Worm (Caenorhabditis elegans) whole organism, L3 larva: ENCODE measurements around the gene col-181.

Experiments
- R02D3.7 ChIP-seq: fragments of 150-350 bp; optimal IDR thresholded peaks from 2 replicates; lab custom pipeline; 2014; ENCODE audit warnings: missing biosample characterization, missing genetic modification characterization
- ZK546.5 ChIP-seq: sonication (generic microtip); optimal IDR thresholded peaks from 2 replicates; lab custom pipeline; 2017; ENCODE audit warnings: missing biosample characterization, missing genetic modification characterization
- aly-2 ChIP-seq: fragments of 150-350 bp; optimal IDR thresholded peaks from 2 replicates; lab custom pipeline; 2014; ENCODE audit warnings: missing biosample characterization, missing genetic modification characterization
- ama-1 ChIP-seq: fragments of 150-350 bp; optimal IDR thresholded peaks from 2 replicates; lab custom pipeline; 2018
- ceh-16 ChIP-seq: sonication (generic microtip); optimal IDR thresholded peaks from 2 replicates; lab custom pipeline; 2017; ENCODE audit warnings: missing biosample characterization, missing genetic modification characterization
- ceh-9 ChIP-seq: sonication (generic microtip); optimal IDR thresholded peaks from 2 replicates; lab custom pipeline; 2018; ENCODE audit warnings: missing biosample characterization, missing genetic modification characterization
- daf-12 ChIP-seq: fragments of 150-350 bp; optimal IDR thresholded peaks from 2 replicates; lab custom pipeline; 2014; ENCODE audit warnings: missing biosample characterization, missing genetic modification reagents, missing genetic modification characterization
- egl-27 ChIP-seq: sonication (generic microtip); optimal IDR thresholded peaks from 4 replicates; lab custom pipeline; 2017; ENCODE audit warnings: missing biosample characterization, missing genetic modification reagents, missing genetic modification characterization
- egl-5 ChIP-seq: fragments of 150-350 bp; optimal IDR thresholded peaks from 2 replicates; lab custom pipeline; 2017; ENCODE audit warnings: missing biosample characterization, missing genetic modification reagents, missing genetic modification characterization, inconsistent platforms
- elt-1 ChIP-seq: fragments of 150-350 bp; optimal IDR thresholded peaks from 2 replicates; lab custom pipeline; 2014; ENCODE audit warnings: missing biosample characterization, missing genetic modification characterization
- elt-2 ChIP-seq: sonication (generic microtip); optimal IDR thresholded peaks from 2 replicates; lab custom pipeline; 2016; ENCODE audit warnings: missing genetic modification reagents, mild to moderate bottlenecking, missing genetic modification characterization, missing compliant biosample characterization
- eor-1 ChIP-seq, 2 experiments: fragments of 150-350 bp; optimal IDR thresholded peaks; 2 replicates each; lab custom pipeline; 2014 to 2018; ENCODE audit warnings: missing biosample characterization in 2 of 2, missing genetic modification characterization in 2 of 2
- fkh-10 ChIP-seq: sonication (generic microtip); optimal IDR thresholded peaks from 2 replicates; lab custom pipeline; 2017; ENCODE audit warnings: missing biosample characterization, missing genetic modification reagents, missing genetic modification characterization
- hmg-11 ChIP-seq: sonication (generic microtip); optimal IDR thresholded peaks from 2 replicates; lab custom pipeline; 2016; ENCODE audit warnings: missing genetic modification characterization, missing compliant biosample characterization
- lin-15B ChIP-seq: fragments of 150-350 bp; optimal IDR thresholded peaks from 2 replicates; lab custom pipeline; 2014; ENCODE audit warnings: missing biosample characterization, missing genetic modification characterization
- lin-39 ChIP-seq: fragments of 150-350 bp; optimal IDR thresholded peaks from 2 replicates; lab custom pipeline; 2018; ENCODE audit warnings: missing biosample characterization, missing genetic modification reagents, missing genetic modification characterization
- lsy-12 ChIP-seq: sonication (generic microtip); optimal IDR thresholded peaks from 2 replicates; lab custom pipeline; 2016; ENCODE audit warnings: mild to moderate bottlenecking, missing genetic modification characterization, missing compliant biosample characterization
- mdl-1 ChIP-seq: fragments of 150-350 bp; optimal IDR thresholded peaks from 2 replicates; lab custom pipeline; 2014; ENCODE audit warnings: missing biosample characterization, missing genetic modification characterization
- mml-1 ChIP-seq: fragments of 150-350 bp; sonication (generic microtip); optimal IDR thresholded peaks from 3 replicates; lab custom pipeline; 2014; ENCODE audit warnings: missing biosample characterization, missing genetic modification characterization
- nfya-1 ChIP-seq: sonication (generic microtip); optimal IDR thresholded peaks from 2 replicates; lab custom pipeline; 2017; ENCODE audit warnings: missing genetic modification characterization, mild to moderate bottlenecking, missing compliant biosample characterization, antibody characterized with exemption, moderate library complexity; ENCODE audit not compliant: insufficient read depth
- nhr-11 ChIP-seq: fragments of 150-350 bp; optimal IDR thresholded peaks from 2 replicates; lab custom pipeline; 2014; ENCODE audit warnings: missing biosample characterization, missing genetic modification characterization
- nhr-23 ChIP-seq: fragments of 150-350 bp; optimal IDR thresholded peaks from 2 replicates; lab custom pipeline; 2014; ENCODE audit warnings: missing biosample characterization, missing genetic modification reagents, missing genetic modification characterization
- nhr-25 ChIP-seq: sonication (generic microtip); optimal IDR thresholded peaks from 2 replicates; lab custom pipeline; 2017; ENCODE audit warnings: missing biosample characterization, missing genetic modification characterization
- nhr-28 ChIP-seq: fragments of 150-350 bp; optimal IDR thresholded peaks from 2 replicates; lab custom pipeline; 2014; ENCODE audit warnings: missing biosample characterization, missing genetic modification characterization
- nhr-43 ChIP-seq: sonication (generic microtip); optimal IDR thresholded peaks from 2 replicates; lab custom pipeline; 2016; ENCODE audit warnings: mild to moderate bottlenecking, missing genetic modification characterization, missing compliant biosample characterization; ENCODE audit not compliant: poor library complexity, severe bottlenecking
- nhr-67 ChIP-seq: fragments of 150-350 bp; optimal IDR thresholded peaks from 2 replicates; lab custom pipeline; 2014; ENCODE audit warnings: missing biosample characterization, missing genetic modification characterization
- nhr-76 ChIP-seq: fragments of 150-350 bp; sonication (generic microtip); optimal IDR thresholded peaks from 5 replicates; lab custom pipeline; 2014; ENCODE audit warnings: missing biosample characterization, missing genetic modification characterization
- nhr-77 ChIP-seq: fragments of 150-350 bp; optimal IDR thresholded peaks from 2 replicates; lab custom pipeline; 2014; ENCODE audit warnings: missing biosample characterization, missing genetic modification characterization
- pha-4 ChIP-seq: fragments of 150-350 bp; optimal IDR thresholded peaks from 2 replicates; lab custom pipeline; 2014; ENCODE audit warnings: missing biosample characterization, missing genetic modification reagents, missing genetic modification characterization
- pqm-1 ChIP-seq: fragments of 150-350 bp; optimal IDR thresholded peaks from 2 replicates; lab custom pipeline; 2017; ENCODE audit warnings: missing biosample characterization, missing genetic modification characterization, inconsistent platforms
- sea-2 ChIP-seq: fragments of 150-350 bp; sonication (generic microtip); optimal IDR thresholded peaks from 4 replicates; lab custom pipeline; 2014; ENCODE audit warnings: missing biosample characterization, missing genetic modification reagents, missing genetic modification characterization
- skn-1 ChIP-seq: fragments of 150-350 bp; optimal IDR thresholded peaks from 2 replicates; lab custom pipeline; 2014; ENCODE audit warnings: missing biosample characterization, missing genetic modification characterization
- unc-39 ChIP-seq: sonication (generic microtip); optimal IDR thresholded peaks from 4 replicates; lab custom pipeline; 2017; ENCODE audit warnings: missing biosample characterization, missing genetic modification characterization
- unc-62 ChIP-seq: fragments of 150-350 bp; sonication (generic microtip); optimal IDR thresholded peaks from 4 replicates; lab custom pipeline; 2014; ENCODE audit warnings: missing biosample characterization, missing genetic modification reagents, missing genetic modification characterization
- zag-1 ChIP-seq: fragments of 150-350 bp; optimal IDR thresholded peaks from 2 replicates; lab custom pipeline; 2014; ENCODE audit warnings: missing biosample characterization, missing genetic modification characterization
- ztf-11 ChIP-seq: fragments of 150-350 bp; optimal IDR thresholded peaks from 2 replicates; lab custom pipeline; 2014; ENCODE audit warnings: missing biosample characterization, missing genetic modification characterization

Gene col-181

DNA sequence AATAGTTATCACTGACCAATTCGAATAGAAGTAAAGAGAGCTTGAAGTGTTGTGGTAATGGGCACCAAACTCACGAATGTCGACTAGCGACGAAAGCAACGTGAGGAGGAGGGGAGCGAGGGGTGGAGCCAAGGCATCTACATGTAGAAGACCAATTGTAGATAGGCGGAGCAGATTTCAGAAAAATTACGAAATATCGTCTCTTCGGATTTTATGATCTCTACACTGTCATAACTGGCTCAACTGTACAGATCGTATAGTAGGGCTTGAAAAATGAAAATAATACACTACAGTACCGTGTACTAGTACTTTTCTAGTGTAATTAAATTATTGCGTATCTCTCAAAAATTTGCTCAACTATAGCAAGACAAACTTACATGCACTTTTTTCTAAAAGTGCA lies 11.7 kb upstream of the col-181 start, which contains the start of gene W03G11.4:
Gene W03G11.4, minus strand, starts transcription at position 101 of the 400 bp plus-strand sequence.
- no peak for TF ChIP-seq sea-2 (GFP tag; lab: Kevin White, UChicago)
- TF ChIP-seq mml-1 = no peak
- TF ChIP-seq pqm-1 = no peak

DNA sequence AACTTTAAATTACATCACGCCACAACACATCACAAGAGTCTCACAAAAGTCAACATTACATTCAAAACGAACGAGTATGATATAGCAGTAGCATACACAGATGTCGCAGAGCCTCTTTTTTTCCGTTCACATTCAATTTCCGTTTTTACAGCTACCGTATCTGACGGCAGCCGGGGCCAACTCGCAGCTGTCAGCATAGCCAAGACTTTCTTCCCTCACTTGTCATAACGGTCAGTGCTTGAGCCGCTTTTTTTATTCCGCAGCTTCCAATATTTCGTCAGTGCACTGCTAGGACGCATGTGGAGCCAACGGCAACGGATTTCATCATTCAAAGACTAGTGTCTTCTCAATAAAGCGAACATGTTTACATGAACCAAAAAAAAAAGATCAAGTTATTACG lies 10.7 kb upstream of the col-181 start:
- no peak for TF ChIP-seq R02D3.7 (tag; lab: Kevin White, UChicago)
- no peak for TF ChIP-seq hmg-11
- no peak for TF ChIP-seq ama-1 (lab: Kevin White, UChicago)
- no peak for TF ChIP-seq elt-1 (tag; lab: Kevin White, UChicago)
- no peak for TF ChIP-seq eor-1 (tag; optimal IDR thresholded peaks at IDR 0.05; lab: Kevin White, UChicago)
- no peak for TF ChIP-seq nhr-76 (tag; lab: Kevin White, UChicago)
- no peak for TF ChIP-seq ztf-11 (tag; lab: Kevin White, UChicago)
- no peak for TF ChIP-seq fkh-10
- no peak for TF ChIP-seq nhr-25 (tag; lab: Kevin White, UChicago)
- no peak for TF ChIP-seq lin-39 (tag; lab: Kevin White, UChicago)
- no peak for TF ChIP-seq ceh-9 (tag; lab: Kevin White, UChicago)
- TF ChIP-seq mdl-1 = no peak
- TF ChIP-seq egl-5 (tag; lab: Kevin White, UChicago) = no peak
- no peak for TF ChIP-seq aly-2 (tag; lab: Kevin White, UChicago)
- no peak for TF ChIP-seq daf-12 (tag; lab: Kevin White, UChicago)
- no peak for TF ChIP-seq nhr-11 (tag; lab: Kevin White, UChicago)
- TF ChIP-seq nhr-23 (tag; lab: Kevin White, UChicago) = no peak
- TF ChIP-seq nhr-43 (tag; lab: Kevin White, UChicago) = no peak
- TF ChIP-seq zag-1 (tag; lab: Kevin White, UChicago) = no peak
- TF ChIP-seq nhr-77 (tag; lab: Kevin White, UChicago) = no peak

DNA sequence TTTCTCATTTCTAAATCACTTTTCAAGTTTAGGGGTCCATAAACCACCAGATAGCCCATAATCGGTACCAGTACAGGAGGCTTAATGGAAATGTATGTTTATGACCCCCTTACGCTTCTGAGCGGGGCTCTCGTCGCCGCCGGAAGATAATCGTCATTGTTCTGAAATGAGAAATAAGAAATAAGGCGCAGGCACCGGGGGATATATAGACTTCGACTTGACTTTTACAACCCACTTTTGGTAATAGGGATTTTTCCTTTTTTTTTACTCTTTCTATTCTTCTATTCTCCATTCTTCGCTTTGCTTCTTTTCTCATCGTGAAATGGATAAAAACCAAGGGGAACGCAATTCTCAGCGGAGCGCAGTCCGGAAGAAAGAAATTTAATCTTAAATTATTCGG lies 9.5 kb upstream of the col-181 start:
- no peak for TF ChIP-seq ztf-11 (tag; lab: Kevin White, UChicago)
- TF ChIP-seq pqm-1 = peak; percentile 11
- no peak for TF ChIP-seq nhr-28 (tag; lab: Kevin White, UChicago)

DNA sequence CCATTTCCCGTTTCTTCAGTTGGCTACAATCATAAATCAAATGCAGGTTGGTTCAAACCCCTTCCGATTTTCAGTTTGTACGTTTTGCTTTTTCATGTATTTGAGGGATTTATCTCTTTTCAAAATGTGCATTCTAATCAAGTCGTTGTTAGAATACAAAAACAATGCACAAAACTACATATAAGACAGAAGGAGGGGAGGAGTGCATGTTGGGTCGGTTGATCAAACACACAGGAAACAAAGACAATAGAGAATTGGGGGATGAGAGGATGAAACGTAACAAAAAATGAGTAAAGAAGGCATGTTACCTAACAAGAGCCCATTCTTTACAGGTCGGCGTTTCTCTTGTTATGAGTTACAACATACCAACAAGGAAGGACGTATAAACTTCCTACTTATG lies 6.7 kb upstream of the col-181 start:
- no peak for TF ChIP-seq nhr-67 (tag; lab: Kevin White, UChicago)
- no peak for TF ChIP-seq daf-12 (tag; lab: Kevin White, UChicago)
- no peak for TF ChIP-seq elt-1 (tag; lab: Kevin White, UChicago)
- no peak for TF ChIP-seq eor-1 (tag; optimal IDR thresholded peaks at IDR 0.05; lab: Kevin White, UChicago)
- TF ChIP-seq nhr-77 (tag; lab: Kevin White, UChicago) = no peak
- TF ChIP-seq lin-39 (tag; lab: Kevin White, UChicago) = no peak
- no peak for TF ChIP-seq unc-39
- TF ChIP-seq nhr-43 (tag; lab: Kevin White, UChicago) = no peak
- TF ChIP-seq pqm-1 = no peak
- TF ChIP-seq lsy-12 = no peak
- TF ChIP-seq nfya-1 (tag; lab: Kevin White, UChicago) = no peak
- no peak for TF ChIP-seq lin-15B (tag; lab: Kevin White, UChicago)
- no peak for TF ChIP-seq ZK546.5 (tag; lab: Kevin White, UChicago)
- no peak for TF ChIP-seq nhr-76 (tag; lab: Kevin White, UChicago)
- no peak for TF ChIP-seq elt-2 (tag; lab: Kevin White, UChicago)
- TF ChIP-seq egl-27 (tag; lab: Kevin White, UChicago) = no peak

DNA sequence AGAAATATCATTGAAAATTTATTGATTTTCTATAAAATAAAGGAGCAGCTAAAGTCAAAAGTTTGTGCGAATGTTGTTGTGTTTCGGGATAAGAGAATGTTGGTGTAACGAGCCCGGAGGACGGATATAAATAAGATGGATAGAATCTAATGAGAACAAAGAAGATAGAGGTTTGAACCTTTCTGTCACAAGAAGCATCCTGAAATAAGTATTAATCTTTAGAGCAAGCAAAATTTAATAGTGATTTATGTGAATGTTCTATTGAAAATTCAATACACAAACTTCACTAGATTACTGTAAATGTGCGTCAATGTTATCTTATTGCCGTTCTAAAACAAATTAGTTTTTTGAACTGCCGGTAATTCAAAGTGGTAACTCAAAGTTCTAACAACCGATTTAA lies 1.0 kb upstream of the col-181 start, which contains the start of gene W03G11.3:
Gene W03G11.3, minus strand, starts transcription at position 101 of the 400 bp plus-strand sequence.
- TF ChIP-seq skn-1 (tag; lab: Kevin White, UChicago) = no peak
- TF ChIP-seq ztf-11 (tag; lab: Kevin White, UChicago) = no peak

DNA sequence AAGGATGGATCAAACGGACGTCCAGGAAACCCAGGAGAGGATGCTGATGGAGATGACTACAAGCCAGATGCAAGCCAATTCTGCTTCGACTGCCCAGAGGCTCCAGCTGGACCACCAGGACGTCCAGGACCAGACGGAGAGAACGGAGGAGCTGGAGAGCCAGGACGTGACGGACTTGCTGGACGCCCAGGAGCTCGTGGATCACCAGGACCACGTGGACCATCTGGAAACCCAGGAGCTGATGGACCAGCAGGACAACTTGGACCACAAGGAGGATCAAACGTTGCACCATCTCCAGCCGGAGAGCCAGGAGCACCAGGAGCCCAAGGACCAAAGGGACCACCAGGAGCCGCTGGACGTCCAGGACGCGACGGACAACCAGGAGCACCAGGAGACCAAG lies 728 bp downstream of the col-181 start:
- TF ChIP-seq ceh-16 (tag; lab: Kevin White, UChicago) (no peak), nhr-43 (tag; lab: Kevin White, UChicago) (no peak), pha-4 (no peak), unc-62 (GFP tag; lab: Kevin White, UChicago) (no peak), nhr-76 (tag; lab: Kevin White, UChicago) (no peak), skn-1 (tag; lab: Kevin White, UChicago) (no peak), elt-1 (tag; lab: Kevin White, UChicago) (no peak)
- TF ChIP-seq, all 47 proteins: peak for 0
